Fruit fly (Drosophila melanogaster) whole organism, embryonic: ENCODE results near the gene pbl.

Experiments used
- Asciz ChIP-seq: fragments of 200-800 bp; sonication (Bioruptor generic); optimal IDR thresholded peaks from 2 replicates; lab custom pipeline; 2017; ENCODE audit warnings: missing biosample characterization, mild to moderate bottlenecking, missing genetic modification characterization, missing genetic modification reagents
- BtbVII ChIP-seq: fragments of 200-800 bp; sonication (Bioruptor generic); optimal IDR thresholded peaks from 3 replicates; lab custom pipeline; 2017; ENCODE audit warnings: missing biosample characterization, mild to moderate bottlenecking, missing genetic modification characterization
- CG11247 ChIP-seq: fragments of 200-800 bp; sonication (Bioruptor generic); IDR thresholded peaks from 2 replicates; pipeline ENCODE4 v1.3.6; 2022; ENCODE audit warnings: missing biosample characterization, missing genetic modification characterization
- CG11398 ChIP-seq: fragments of 200-800 bp; sonication (Bioruptor generic); optimal IDR thresholded peaks from 2 replicates; lab custom pipeline; 2016; ENCODE audit warnings: missing biosample characterization, missing genetic modification characterization
- CG11456 ChIP-seq: fragments of 200-800 bp; sonication (Bioruptor generic); IDR thresholded peaks from 3 replicates; pipeline ENCODE4 v1.3.6; 2022; ENCODE audit warnings: missing biosample characterization, missing genetic modification characterization
- CG1602 ChIP-seq: fragments of 200-800 bp; sonication (Bioruptor generic); optimal IDR thresholded peaks from 3 replicates; lab custom pipeline; 2016; ENCODE audit warnings: missing biosample characterization, missing genetic modification characterization
- CG17359 ChIP-seq: fragments of 200-800 bp; sonication (Bioruptor generic); optimal IDR thresholded peaks from 3 replicates; lab custom pipeline; 2018; ENCODE audit warnings: missing biosample characterization, mild to moderate bottlenecking, missing genetic modification characterization, moderate library complexity
- CG17361 ChIP-seq: fragments of 200-800 bp; sonication (Bioruptor generic); IDR thresholded peaks from 3 replicates; pipeline ENCODE4 v1.3.6; 2022; ENCODE audit warnings: missing biosample characterization, missing genetic modification characterization
- CG17385 ChIP-seq: fragments of 200-800 bp; sonication (Bioruptor generic); optimal IDR thresholded peaks from 3 replicates; lab custom pipeline; 2018; ENCODE audit warnings: missing biosample characterization, mild to moderate bottlenecking, missing genetic modification characterization
- CG17568 ChIP-seq: fragments of 200-800 bp; sonication (Bioruptor generic); optimal IDR thresholded peaks from 2 replicates; lab custom pipeline; 2018; ENCODE audit warnings: missing biosample characterization, mild to moderate bottlenecking, missing genetic modification characterization, moderate library complexity
- CG2120 ChIP-seq: fragments of 200-800 bp; sonication (Bioruptor generic); optimal IDR thresholded peaks from 3 replicates; lab custom pipeline; 2016; ENCODE audit warnings: missing biosample characterization, missing genetic modification characterization
- CG34376 ChIP-seq: fragments of 200-800 bp; sonication (Bioruptor generic); optimal IDR thresholded peaks from 2 replicates; lab custom pipeline; 2018; ENCODE audit warnings: missing biosample characterization, mild to moderate bottlenecking, missing genetic modification characterization
- CG3995 ChIP-seq: fragments of 200-800 bp; sonication (Bioruptor generic); optimal IDR thresholded peaks from 3 replicates; lab custom pipeline; 2016; ENCODE audit warnings: missing biosample characterization, missing genetic modification characterization
- CG4404 ChIP-seq: fragments of 200-800 bp; sonication (Bioruptor generic); IDR thresholded peaks from 2 replicates; pipeline ENCODE4 v1.3.6; 2022; ENCODE audit warnings: missing biosample characterization, missing genetic modification characterization
- CG7839 ChIP-seq: fragments of 200-800 bp; sonication (Bioruptor generic); optimal IDR thresholded peaks from 3 replicates; lab custom pipeline; 2018; ENCODE audit warnings: missing biosample characterization, mild to moderate bottlenecking, missing genetic modification characterization, moderate library complexity
- CG8388 ChIP-seq: fragments of 200-800 bp; sonication (Bioruptor generic); optimal IDR thresholded peaks from 2 replicates; lab custom pipeline; 2019; ENCODE audit warnings: missing biosample characterization, mild to moderate bottlenecking, missing genetic modification characterization, moderate library complexity
- D ChIP-seq, 2 experiments: fragments of 200-800 bp in 1 of 2; fragments of >200 bp in 1 of 2; sonication (Bioruptor generic) in 1 of 2; optimal IDR thresholded peaks; 2 replicates in 1 of 2; 3 replicates in 1 of 2; lab custom pipeline; 2017; ENCODE audit warnings: mild to moderate bottlenecking in 1 of 2, missing biosample characterization in 1 of 2, missing genetic modification characterization in 1 of 2, missing genetic modification reagents in 1 of 2
- Fer2 ChIP-seq: fragments of 200-800 bp; sonication (Bioruptor generic); optimal IDR thresholded peaks from 2 replicates; lab custom pipeline; 2018; ENCODE audit warnings: missing biosample characterization, mild to moderate bottlenecking, missing genetic modification characterization, moderate library complexity
- HLH4C ChIP-seq: fragments of 200-800 bp; sonication (Bioruptor generic); IDR thresholded peaks from 3 replicates; pipeline ENCODE4 v1.3.6; 2022; ENCODE audit warnings: missing biosample characterization, missing genetic modification characterization; ENCODE audit not compliant: partially characterized antibody
- Hr51 ChIP-seq, 2 experiments: fragments of 200-800 bp; sonication (Bioruptor generic); optimal IDR thresholded peaks; 2 replicates in 1 of 2; 3 replicates in 1 of 2; lab custom pipeline; 2016 to 2018; ENCODE audit warnings: missing biosample characterization in 2 of 2, missing genetic modification characterization in 2 of 2, mild to moderate bottlenecking in 1 of 2, moderate library complexity in 1 of 2
- MESR4 ChIP-seq: fragments of 200-800 bp; sonication (Bioruptor generic); optimal IDR thresholded peaks from 2 replicates; lab custom pipeline; 2018; ENCODE audit warnings: missing biosample characterization, mild to moderate bottlenecking, missing genetic modification characterization, moderate library complexity
- Oaz ChIP-seq: fragments of 200-800 bp; sonication (Bioruptor generic); IDR thresholded peaks from 2 replicates; pipeline ENCODE4 v1.3.6; 2022; ENCODE audit warnings: missing biosample characterization, missing genetic modification characterization
- Pdp1 ChIP-seq, 2 experiments: fragments of 200-800 bp; sonication (Bioruptor generic); optimal IDR thresholded peaks; 3 replicates each; lab custom pipeline; 2016; ENCODE audit warnings: missing biosample characterization in 2 of 2, missing genetic modification characterization in 2 of 2, mild to moderate bottlenecking in 1 of 2, moderate library complexity in 1 of 2
- Six4 ChIP-seq: fragments of 200-800 bp; sonication (Bioruptor generic); optimal IDR thresholded peaks from 2 replicates; lab custom pipeline; 2016; ENCODE audit warnings: missing biosample characterization, missing genetic modification characterization
- Spps ChIP-seq: fragments of 200-800 bp; sonication (Bioruptor generic); optimal IDR thresholded peaks from 2 replicates; lab custom pipeline; 2018; ENCODE audit warnings: missing biosample characterization, mild to moderate bottlenecking, missing genetic modification characterization
- Usf ChIP-seq: fragments of 200-800 bp; sonication (Bioruptor generic); optimal IDR thresholded peaks from 2 replicates; lab custom pipeline; 2017; ENCODE audit warnings: missing genotype, missing biosample characterization, missing genetic modification characterization
- Vsx1 ChIP-seq: fragments of 200-800 bp; sonication (Bioruptor generic); optimal IDR thresholded peaks from 2 replicates; lab custom pipeline; 2017; ENCODE audit warnings: missing biosample characterization, mild to moderate bottlenecking, missing genetic modification characterization, missing genetic modification reagents
- bab2 ChIP-seq: fragments of 200-800 bp; sonication (Bioruptor generic); optimal IDR thresholded peaks from 2 replicates; lab custom pipeline; 2016; ENCODE audit warnings: missing biosample characterization, missing genetic modification characterization
- bowl ChIP-seq: fragments of 200-800 bp; sonication (Bioruptor generic); IDR thresholded peaks from 2 replicates; pipeline ENCODE4 v1.3.6; 2022; ENCODE audit warnings: missing biosample characterization, missing genetic modification characterization
- cg ChIP-seq: fragments of 200-800 bp; sonication (Bioruptor generic); optimal IDR thresholded peaks from 3 replicates; lab custom pipeline; 2019; ENCODE audit warnings: missing biosample characterization, mild to moderate bottlenecking, missing genetic modification characterization, moderate library complexity
- ci ChIP-seq: fragments of 200-800 bp; sonication (Bioruptor generic); IDR thresholded peaks from 3 replicates; pipeline ENCODE4 v1.3.6; 2022; ENCODE audit warnings: missing biosample characterization, missing genetic modification characterization
- dmrt99B ChIP-seq: fragments of 200-800 bp; sonication (Bioruptor generic); optimal IDR thresholded peaks from 2 replicates; lab custom pipeline; 2018; ENCODE audit warnings: missing biosample characterization, mild to moderate bottlenecking, missing genetic modification characterization, moderate library complexity
- dysf ChIP-seq: fragments of 200-800 bp; sonication (Bioruptor generic); IDR thresholded peaks from 3 replicates; pipeline ENCODE4 v1.3.6; 2022; ENCODE audit warnings: missing biosample characterization, missing genetic modification characterization
- grn ChIP-seq: fragments of 200-800 bp; sonication (Bioruptor generic); optimal IDR thresholded peaks from 3 replicates; lab custom pipeline; 2017; ENCODE audit warnings: missing biosample characterization, missing genetic modification characterization
- gro ChIP-seq: fragments of 200-800 bp; sonication (Bioruptor generic); optimal IDR thresholded peaks from 2 replicates; lab custom pipeline; 2016; ENCODE audit warnings: missing biosample characterization, missing genetic modification characterization
- jing ChIP-seq: fragments of 200-800 bp; sonication (Bioruptor generic); optimal IDR thresholded peaks from 2 replicates; lab custom pipeline; 2018; ENCODE audit warnings: missing biosample characterization, mild to moderate bottlenecking, missing genetic modification characterization
- klu ChIP-seq: fragments of 200-800 bp; sonication (Bioruptor generic); IDR thresholded peaks from 2 replicates; pipeline ENCODE4 v1.3.6; 2022; ENCODE audit warnings: missing biosample characterization, missing genetic modification characterization
- nmo ChIP-seq: fragments of 200-800 bp; sonication (Bioruptor generic); optimal IDR thresholded peaks from 2 replicates; lab custom pipeline; 2018; ENCODE audit warnings: missing biosample characterization, mild to moderate bottlenecking, missing genetic modification characterization, moderate library complexity
- nom ChIP-seq: fragments of 200-800 bp; sonication (Bioruptor generic); optimal IDR thresholded peaks from 2 replicates; lab custom pipeline; 2017; ENCODE audit warnings: missing biosample characterization, missing genetic modification characterization, mild to moderate bottlenecking, moderate library complexity, missing genetic modification reagents
- pros ChIP-seq: fragments of 200-800 bp; sonication (Bioruptor generic); optimal IDR thresholded peaks from 3 replicates; lab custom pipeline; 2019; ENCODE audit warnings: missing biosample characterization, mild to moderate bottlenecking, missing genetic modification characterization, moderate library complexity
- schlank ChIP-seq: fragments of 200-800 bp; sonication (Bioruptor generic); optimal IDR thresholded peaks from 2 replicates; lab custom pipeline; 2018; ENCODE audit warnings: missing biosample characterization, mild to moderate bottlenecking, missing genetic modification characterization
- scrt ChIP-seq: fragments of 200-800 bp; sonication (Bioruptor generic); optimal IDR thresholded peaks from 2 replicates; lab custom pipeline; 2018; ENCODE audit warnings: missing biosample characterization, mild to moderate bottlenecking, missing genetic modification characterization, moderate library complexity
- sd ChIP-seq: fragments of 200-800 bp; sonication (Bioruptor generic); optimal IDR thresholded peaks from 3 replicates; lab custom pipeline; 2018; ENCODE audit warnings: missing biosample characterization, mild to moderate bottlenecking, missing genetic modification characterization, moderate library complexity
- sna ChIP-seq: fragments of 200-800 bp; sonication (Bioruptor generic); IDR thresholded peaks from 2 replicates; pipeline ENCODE4 v1.3.6; 2022; ENCODE audit warnings: missing biosample characterization, missing genetic modification characterization; ENCODE audit not compliant: partially characterized antibody
- stwl ChIP-seq: fragments of 200-800 bp; sonication (Bioruptor generic); optimal IDR thresholded peaks from 3 replicates; lab custom pipeline; 2018; ENCODE audit warnings: missing biosample characterization, mild to moderate bottlenecking, missing genetic modification characterization, moderate library complexity
- unpg ChIP-seq: fragments of 200-800 bp; sonication (Bioruptor generic); optimal IDR thresholded peaks from 3 replicates; lab custom pipeline; 2018; ENCODE audit warnings: missing biosample characterization, mild to moderate bottlenecking, missing genetic modification characterization, moderate library complexity
- z ChIP-seq: fragments of 200-800 bp; sonication (Bioruptor generic); IDR thresholded peaks from 3 replicates; pipeline ENCODE4 v1.3.6; 2022; ENCODE audit warnings: missing biosample characterization, missing genetic modification characterization

The pbl gene

dm6 chr3L:7855778-7856625, 55.8 kb downstream of the pbl start (continued):
- TF ChIP-seq klu (GFP tag; lab: Robert Waterston, UW) (peak; percentile 85; the same call in 1 of the 2 replicates), nmo (GFP tag; lab: Kevin White, UChicago) (peak; percentile 93), Usf (peak; percentile 76), CG8388 (GFP tag; lab: Kevin White, UChicago) (peak; percentile 61), CG2120 (GFP tag; lab: Kevin White, UChicago) (peak; percentile 82), CG17361 (GFP tag; lab: Robert Waterston, UW) (peak; percentile 87), grn (GFP tag; lab: Kevin White, UChicago) (peak; percentile 90), CG11456 (GFP tag; lab: Robert Waterston, UW) (0 out of 3 replicates have a peak, but pooled peaks have one; percentile 37), pros (no peak), scrt (GFP tag; lab: Kevin White, UChicago) (peak; percentile 70), CG1602 (GFP tag; lab: Kevin White, UChicago) (peak; percentile 71), CG34376 (GFP tag; lab: Kevin White, UChicago) (peak; percentile 93), Asciz (GFP tag; lab: Kevin White, UChicago) (peak; percentile 81), CG7839 (tag; lab: Kevin White, UChicago) (peak; percentile 92), sna (GFP tag; lab: Robert Waterston, UW) (no peak), dysf (GFP tag; lab: Robert Waterston, UW) (peak; percentile 89), ci (GFP tag; lab: Robert Waterston, UW) (peak; percentile 13; the same call in 1 of the 3 replicates), CG3995 (GFP tag; lab: Kevin White, UChicago) (peak; percentile 7), HLH4C (GFP tag; lab: Robert Waterston, UW) (no peak), BtbVII (GFP tag; lab: Kevin White, UChicago) (peak; percentile 53), Six4 (GFP tag; lab: Kevin White, UChicago) (peak; percentile 54), sd (peak; percentile 42), gro (GFP tag; lab: Kevin White, UChicago) (peak; percentile 35), CG17359 (tag; lab: Kevin White, UChicago) (peak; percentile 87), Vsx1 (GFP tag; lab: Kevin White, UChicago) (peak; percentile 77), CG17568 (no peak), schlank (tag; lab: Kevin White, UChicago) (no peak), CG17385 (peak; percentile 86), z (GFP tag; lab: Robert Waterston, UW) (no peak), CG11398 (GFP tag; lab: Kevin White, UChicago) (no peak), CG11247 (GFP tag; lab: Robert Waterston, UW) (peak; percentile 66; the same call in 1 of the 2 replicates), dmrt99B (peak; percentile 87), MESR4 (GFP tag; lab: Kevin White, UChicago) (no peak), jing (GFP tag; lab: Kevin White, UChicago) (no peak), nom (peak; percentile 56), unpg (peak; percentile 76), Fer2 (tag; lab: Kevin White, UChicago) (peak; percentile 50), Hr51 (GFP tag; optimal IDR thresholded peaks at IDR 0.05; lab: Kevin White, UChicago) (peak in 1 of 2 experiments; percentile 96), CG4404 (GFP tag; lab: Robert Waterston, UW) (peak; percentile 44), Oaz (GFP tag; lab: Robert Waterston, UW) (no peak; the same call in 1 of the 2 replicates), Pdp1 (GFP tag; optimal IDR thresholded peaks at IDR 0.05; lab: Kevin White, UChicago) (peak in 1 of 2 experiments; percentile 99), Spps (tag; lab: Kevin White, UChicago) (peak; percentile 55), D (optimal IDR thresholded peaks at IDR 0.05; lab: Kevin White, UChicago) (no peak), D (GFP tag; optimal IDR thresholded peaks at IDR 0.05; lab: Kevin White, UChicago) (peak; percentile 65), bowl (GFP tag; lab: Robert Waterston, UW) (no peak), bab2 (GFP tag; lab: Kevin White, UChicago) (no peak), stwl (no peak), cg (GFP tag; lab: Kevin White, UChicago) (peak; percentile 57)
